Worm (Caenorhabditis elegans) whole organism, early embryonic: ENCODE measurements around the gene tars-1.

Source experiments
- B0310.2 ChIP-seq: sonication (generic microtip); optimal IDR thresholded peaks from 2 replicates; lab custom pipeline; 2016; ENCODE audit warnings: mild to moderate bottlenecking, missing genetic modification characterization, missing compliant biosample characterization
- F13C5.2 ChIP-seq: sonication (generic microtip); optimal IDR thresholded peaks from 2 replicates; lab custom pipeline; 2017; ENCODE audit warnings: mild to moderate bottlenecking, missing genetic modification characterization, inconsistent platforms, missing compliant biosample characterization
- aly-1 ChIP-seq: sonication (generic microtip); optimal IDR thresholded peaks from 2 replicates; lab custom pipeline; 2016; ENCODE audit warnings: missing genetic modification characterization, missing compliant biosample characterization
- ama-1 ChIP-seq: fragments of 150-350 bp; optimal IDR thresholded peaks from 2 replicates; lab custom pipeline; 2014
- ceh-13 ChIP-seq: fragments of 200-800 bp; sonication (Bioruptor generic); optimal IDR thresholded peaks from 2 replicates; lab custom pipeline; 2018; ENCODE audit warnings: mild to moderate bottlenecking, missing genetic modification characterization, missing compliant biosample characterization
- ceh-36 ChIP-seq: sonication (generic microtip); optimal IDR thresholded peaks from 2 replicates; lab custom pipeline; 2016; ENCODE audit warnings: missing genetic modification characterization, inconsistent platforms, missing compliant biosample characterization
- ets-7 ChIP-seq: sonication (generic microtip); optimal IDR thresholded peaks from 2 replicates; lab custom pipeline; 2016; ENCODE audit warnings: missing genotype, missing genetic modification characterization, missing compliant biosample characterization
- flt-1 ChIP-seq: fragments of 200-800 bp; sonication (Bioruptor generic); IDR thresholded peaks from 2 replicates; pipeline ENCODE4 v1.3.6; 2022; ENCODE audit warnings: missing genetic modification characterization, missing compliant biosample characterization
- hmbx-1 ChIP-seq: sonication (generic microtip); optimal IDR thresholded peaks from 2 replicates; lab custom pipeline; 2016; ENCODE audit warnings: mild to moderate bottlenecking, missing genetic modification characterization, missing compliant biosample characterization
- hmg-4 ChIP-seq: fragments of 200-800 bp; sonication (Bioruptor generic); optimal IDR thresholded peaks from 2 replicates; lab custom pipeline; 2018; ENCODE audit warnings: mild to moderate bottlenecking, missing genetic modification characterization, missing compliant biosample characterization
- hnd-1 ChIP-seq: sonication (generic microtip); optimal IDR thresholded peaks from 2 replicates; lab custom pipeline; 2016; ENCODE audit warnings: missing genetic modification characterization, missing compliant biosample characterization
- pes-1 ChIP-seq: fragments of 200-800 bp; sonication (Bioruptor generic); IDR thresholded peaks from 2 replicates; pipeline ENCODE4 v1.3.6; 2022; ENCODE audit warnings: missing genetic modification reagents, missing genetic modification characterization, missing compliant biosample characterization
- scrt-1 ChIP-seq: fragments of 200-800 bp; sonication (Bioruptor generic); IDR thresholded peaks from 2 replicates; pipeline ENCODE4 v1.3.6; 2022; ENCODE audit warnings: missing genetic modification characterization, missing compliant biosample characterization
- sea-1 ChIP-seq: fragments of 200-800 bp; sonication (Bioruptor generic); conservative IDR thresholded peaks from 2 replicates; pipeline ENCODE4 v1.3.6; 2022; ENCODE audit warnings: missing genetic modification characterization, missing compliant biosample characterization
- tbx-11 ChIP-seq: fragments of 200-800 bp; sonication (Bioruptor generic); IDR thresholded peaks from 2 replicates; pipeline ENCODE4 v1.3.6; 2022; ENCODE audit warnings: missing genetic modification characterization, missing compliant biosample characterization
- tbx-37 ChIP-seq: fragments of 200-800 bp; sonication (Bioruptor generic); conservative IDR thresholded peaks from 2 replicates; pipeline ENCODE4 v1.3.6; 2022; ENCODE audit warnings: missing genetic modification reagents, missing genetic modification characterization, missing compliant biosample characterization
- tra-4 ChIP-seq: sonication (generic microtip); optimal IDR thresholded peaks from 2 replicates; lab custom pipeline; 2017; ENCODE audit warnings: missing genetic modification characterization, missing compliant biosample characterization

Gene tars-1

DNA sequence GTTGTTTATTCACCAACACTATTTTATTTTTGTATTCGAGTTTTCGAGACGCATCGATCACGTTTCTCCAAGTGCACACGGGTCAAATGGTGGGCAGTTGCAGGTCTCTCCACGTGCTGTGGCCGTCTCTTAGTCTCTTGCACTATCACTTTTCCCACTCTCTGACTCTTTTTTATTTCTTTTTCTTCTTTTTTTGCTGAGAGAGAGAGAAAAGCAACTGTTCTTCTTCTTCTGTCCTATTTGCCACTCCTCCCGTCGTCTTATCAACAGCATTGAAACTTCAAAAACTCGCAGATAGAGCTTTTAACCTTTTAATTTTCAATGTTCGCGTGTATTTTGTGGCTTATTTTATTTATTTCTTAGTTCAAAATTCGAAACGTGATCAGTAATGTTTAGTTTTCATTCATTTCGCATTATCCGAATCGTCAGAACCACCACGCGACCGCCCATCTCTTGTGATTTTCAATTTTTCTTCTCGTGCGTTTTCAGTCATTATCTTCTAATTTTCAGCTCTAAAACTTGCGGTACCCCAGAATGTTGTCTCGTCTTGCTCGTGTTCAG is 33.2 kb upstream of the tars-1 start, which contains the start of gene alh-8:
Gene alh-8, plus strand, starts transcription at position 511 of the 561 bp plus-strand sequence.
- TF ChIP-seq F13C5.2 (tag; lab: Kevin White, UChicago) (no peak), scrt-1 (no peak), tbx-37 (no peak), aly-1 (tag; lab: Kevin White, UChicago) (no peak), B0310.2 (tag; lab: Kevin White, UChicago) (no peak), ets-7 (tag; lab: Kevin White, UChicago) (no peak)

DNA sequence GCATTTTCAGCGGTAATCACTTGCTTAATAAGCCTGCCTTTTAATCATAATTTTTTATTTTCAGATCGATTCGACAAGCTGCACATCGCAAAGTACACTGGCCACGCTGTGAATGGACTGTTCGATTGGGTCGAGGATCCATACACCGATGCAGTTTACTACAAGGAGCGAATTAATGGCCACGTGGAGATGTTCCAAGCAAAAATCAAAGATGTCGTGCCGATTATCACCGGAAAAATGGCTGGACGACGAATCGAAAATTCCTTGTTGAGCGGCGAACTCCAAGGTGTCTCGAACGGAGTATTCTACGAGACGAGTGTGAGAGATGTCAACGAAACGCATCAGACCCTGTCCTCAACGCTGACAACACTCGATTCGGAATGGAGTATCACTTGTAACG is 32.0 kb upstream of the tars-1 start:
- TF ChIP-seq hmg-4 (GFP tag; lab: Kevin White, UChicago) (no peak), hnd-1 (no peak), flt-1 (no peak)

DNA sequence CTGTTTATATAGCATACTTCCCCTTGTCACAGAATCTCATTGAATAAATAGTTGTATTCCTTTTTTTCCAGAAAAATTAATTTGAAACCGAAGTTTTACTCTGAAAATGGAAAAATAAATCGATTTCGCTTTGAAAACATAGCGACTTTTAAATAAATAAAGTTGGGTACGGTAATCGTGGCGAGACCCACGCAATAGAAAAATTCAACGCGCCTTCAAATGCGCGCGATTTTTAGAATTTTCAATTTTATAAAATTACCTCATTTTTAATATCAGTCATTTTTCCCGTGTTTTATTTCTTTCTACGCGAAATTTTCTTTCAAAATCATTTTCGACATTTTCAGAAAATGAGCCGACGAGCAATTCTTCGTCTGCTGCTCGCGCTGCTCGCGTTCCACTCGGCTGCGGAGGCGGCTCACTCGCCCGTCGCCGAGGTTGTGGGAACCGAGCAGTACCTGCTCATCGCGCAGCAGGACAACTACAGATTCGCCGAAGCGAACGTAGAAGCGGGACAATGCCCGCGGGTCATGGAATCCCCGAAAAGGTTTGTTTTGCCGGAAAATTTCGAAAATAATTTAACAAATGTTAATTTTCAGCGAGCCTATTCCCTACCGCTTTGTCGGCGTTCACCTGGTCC is 31.1 kb upstream of the tars-1 start, which contains the start of gene F13D12.5:
Gene F13D12.5, plus strand, starts transcription at position 345 of the 637 bp plus-strand sequence.
- TF ChIP-seq tra-4 (tag; lab: Kevin White, UChicago) (peak; percentile 1), ets-7 (tag; lab: Kevin White, UChicago) (no peak)

DNA sequence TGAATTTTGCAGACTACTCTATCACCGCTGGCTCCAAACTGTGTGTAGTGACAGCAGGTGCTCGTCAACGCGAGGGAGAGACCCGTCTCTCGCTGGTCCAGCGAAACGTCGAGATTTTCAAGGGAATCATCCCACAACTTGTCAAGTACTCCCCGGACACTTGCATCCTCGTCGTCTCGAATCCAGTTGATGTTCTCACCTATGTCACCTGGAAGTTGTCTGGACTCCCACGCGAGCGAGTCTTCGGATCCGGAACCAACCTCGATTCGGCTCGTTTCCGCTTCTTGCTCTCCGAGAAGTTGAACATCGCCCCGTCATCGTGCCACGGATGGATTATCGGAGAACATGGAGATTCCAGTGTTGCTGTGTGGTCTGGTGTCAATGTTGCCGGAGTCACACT is 30.2 kb upstream of the tars-1 start:
- no peak for TF ChIP-seq ceh-36 (tag; lab: Kevin White, UChicago)
- no peak for TF ChIP-seq hmg-4 (GFP tag; lab: Kevin White, UChicago)
- TF ChIP-seq F13C5.2 (tag; lab: Kevin White, UChicago) = no peak
- no peak for TF ChIP-seq ets-7 (tag; lab: Kevin White, UChicago)
- TF ChIP-seq pes-1 (GFP tag; lab: Robert Waterston, UW) = no peak
- no peak for TF ChIP-seq ama-1
- no peak for TF ChIP-seq sea-1 (GFP tag; lab: Robert Waterston, UW)
- no peak for TF ChIP-seq flt-1
- TF ChIP-seq aly-1 (tag; lab: Kevin White, UChicago) = no peak
- no peak for TF ChIP-seq scrt-1
- TF ChIP-seq tbx-11 = no peak
- TF ChIP-seq hmbx-1 (tag; lab: Kevin White, UChicago) = no peak
- no peak for TF ChIP-seq tbx-37
- no peak for TF ChIP-seq tra-4 (tag; lab: Kevin White, UChicago)
- no peak for TF ChIP-seq ceh-13

ce11 chrII:11724362-11724761 is 28.9 kb upstream of the tars-1 start:
- TF ChIP-seq pes-1 (GFP tag; lab: Robert Waterston, UW) (no peak), sea-1 (GFP tag; lab: Robert Waterston, UW) (no peak), ceh-13 (no peak), tbx-37 (no peak), scrt-1 (no peak), ets-7 (tag; lab: Kevin White, UChicago) (no peak), hnd-1 (no peak), F13C5.2 (tag; lab: Kevin White, UChicago) (no peak), hmg-4 (GFP tag; lab: Kevin White, UChicago) (no peak), tra-4 (tag; lab: Kevin White, UChicago) (no peak), ama-1 (no peak)

ce11 chrII:11723904-11724303 is 28.4 kb upstream of the tars-1 start, which contains the start of gene ldh-1:
TSS of gene ldh-1 (plus strand) at chrII:11724204.
- TF ChIP-seq tbx-11 (no peak), F13C5.2 (tag; lab: Kevin White, UChicago) (no peak), ceh-36 (tag; lab: Kevin White, UChicago) (no peak), pes-1 (GFP tag; lab: Robert Waterston, UW) (no peak), flt-1 (no peak), B0310.2 (tag; lab: Kevin White, UChicago) (no peak), ceh-13 (no peak), aly-1 (tag; lab: Kevin White, UChicago) (no peak), hnd-1 (no peak), ama-1 (no peak), tbx-37 (no peak), ets-7 (tag; lab: Kevin White, UChicago) (no peak), tra-4 (tag; lab: Kevin White, UChicago) (no peak), sea-1 (GFP tag; lab: Robert Waterston, UW) (no peak), hmg-4 (GFP tag; lab: Kevin White, UChicago) (no peak), hmbx-1 (tag; lab: Kevin White, UChicago) (no peak)

DNA sequence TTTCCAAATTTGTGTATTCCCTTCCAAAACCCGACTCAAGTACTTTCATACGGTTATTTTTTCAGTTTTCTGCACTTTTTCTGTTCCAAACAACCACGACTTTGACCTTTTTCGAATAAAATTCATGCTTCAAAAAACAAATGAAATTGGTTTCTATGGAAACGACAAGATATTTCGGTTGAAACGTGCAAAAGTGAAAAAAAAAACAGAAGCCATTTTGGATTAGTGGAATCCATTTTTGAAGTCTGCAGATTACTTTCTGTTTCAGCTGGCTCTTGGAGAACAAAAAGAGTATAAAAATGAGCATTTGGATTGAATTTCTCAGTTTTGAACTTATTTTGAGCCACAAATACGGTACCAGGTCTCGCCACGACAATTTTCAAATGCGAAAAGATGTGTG is 26.7 kb upstream of the tars-1 start:
- TF ChIP-seq flt-1 = no peak
- no peak for TF ChIP-seq hnd-1
- no peak for TF ChIP-seq tra-4 (tag; lab: Kevin White, UChicago)
- no peak for TF ChIP-seq F13C5.2 (tag; lab: Kevin White, UChicago)
- no peak for TF ChIP-seq tbx-11
- TF ChIP-seq ets-7 (tag; lab: Kevin White, UChicago) = no peak
- no peak for TF ChIP-seq B0310.2 (tag; lab: Kevin White, UChicago)
- TF ChIP-seq hmbx-1 (tag; lab: Kevin White, UChicago) = no peak
- TF ChIP-seq sea-1 (GFP tag; lab: Robert Waterston, UW) = no peak
- TF ChIP-seq ceh-13 = no peak
- TF ChIP-seq ceh-36 (tag; lab: Kevin White, UChicago) = no peak
- no peak for TF ChIP-seq pes-1 (GFP tag; lab: Robert Waterston, UW)
- TF ChIP-seq ama-1 = no peak
- no peak for TF ChIP-seq aly-1 (tag; lab: Kevin White, UChicago)
- TF ChIP-seq hmg-4 (GFP tag; lab: Kevin White, UChicago) = no peak
- TF ChIP-seq scrt-1 = no peak
- no peak for TF ChIP-seq tbx-37

DNA sequence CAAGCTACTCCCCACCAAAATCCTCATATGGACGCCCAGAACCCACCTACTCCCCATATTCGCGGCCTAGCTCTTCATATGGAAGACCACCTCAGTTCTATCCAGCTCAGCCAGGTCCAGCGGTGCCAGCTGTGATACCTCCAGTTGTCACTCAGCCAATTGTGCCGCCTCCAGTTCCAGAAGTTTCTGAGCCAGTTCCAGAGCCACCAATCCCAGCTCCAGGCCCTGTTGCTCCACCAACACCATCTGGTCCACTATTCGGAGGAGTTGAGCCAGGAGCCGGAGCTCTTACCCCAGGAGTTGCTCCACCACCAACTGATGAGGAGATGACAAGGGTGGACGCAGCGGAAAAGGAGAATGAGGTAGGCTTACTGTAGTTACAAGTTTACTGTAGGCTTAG is 26.1 kb upstream of the tars-1 start:
- TF ChIP-seq scrt-1 (no peak), tbx-11 (no peak), hmg-4 (GFP tag; lab: Kevin White, UChicago) (no peak), pes-1 (GFP tag; lab: Robert Waterston, UW) (no peak), ceh-13 (no peak)
